Worm (Caenorhabditis elegans) whole organism, L1 larva: ENCODE results near the gene rrsr-1.

Experiments
- aha-1 ChIP-seq: fragments of 150-350 bp; optimal IDR thresholded peaks from 2 replicates; lab custom pipeline; 2014; ENCODE audit warnings: missing biosample characterization, missing genetic modification characterization
- aly-2 ChIP-seq: fragments of 150-350 bp; optimal IDR thresholded peaks from 2 replicates; lab custom pipeline; 2014; ENCODE audit warnings: missing biosample characterization, missing genetic modification characterization
- ces-1 ChIP-seq: fragments of 150-350 bp; optimal IDR thresholded peaks from 2 replicates; lab custom pipeline; 2014; ENCODE audit warnings: missing biosample characterization, missing genetic modification reagents, missing genetic modification characterization
- egl-13 ChIP-seq: sonication (generic microtip); optimal IDR thresholded peaks from 2 replicates; lab custom pipeline; 2016; ENCODE audit warnings: missing genotype, missing genetic modification reagents, missing genetic modification characterization, missing compliant biosample characterization
- egl-27 ChIP-seq, 2 experiments: fragments of 150-350 bp in 1 of 2; sonication (generic microtip); optimal IDR thresholded peaks; 3 replicates each; lab custom pipeline; 2017 to 2018; ENCODE audit warnings: missing biosample characterization in 2 of 2, missing genetic modification characterization in 2 of 2, missing genetic modification reagents in 2 of 2
- fkh-10 ChIP-seq: sonication (generic microtip); optimal IDR thresholded peaks from 2 replicates; lab custom pipeline; 2017; ENCODE audit warnings: missing biosample characterization, missing genetic modification reagents, missing genetic modification characterization
- mdl-1 ChIP-seq, 2 experiments: fragments of 150-350 bp; optimal IDR thresholded peaks; 2 replicates each; lab custom pipeline; 2014 to 2017; ENCODE audit warnings: missing biosample characterization in 2 of 2, missing genetic modification characterization in 2 of 2, inconsistent platforms in 1 of 2
- unc-62 ChIP-seq: fragments of 150-350 bp; optimal IDR thresholded peaks from 2 replicates; lab custom pipeline; 2014; ENCODE audit warnings: missing biosample characterization, missing genetic modification reagents, missing genetic modification characterization
- vab-15 ChIP-seq: sonication (generic microtip); optimal IDR thresholded peaks from 2 replicates; lab custom pipeline; 2017; ENCODE audit warnings: missing genotype, mild to moderate bottlenecking, missing genetic modification characterization, missing compliant biosample characterization
- zip-4 ChIP-seq: fragments of 200-800 bp; sonication (Bioruptor generic); optimal IDR thresholded peaks from 2 replicates; lab custom pipeline; 2018; ENCODE audit warnings: mild to moderate bottlenecking, missing genetic modification characterization, moderate library complexity, missing compliant biosample characterization
- ztf-11 ChIP-seq, 2 experiments: sonication (generic microtip); optimal IDR thresholded peaks; 2 replicates each; lab custom pipeline; 2016 to 2017; ENCODE audit warnings: missing genetic modification characterization in 2 of 2, missing biosample characterization in 1 of 2, missing compliant biosample characterization in 1 of 2

- TF ChIP-seq fkh-10 (GFP tag; lab: Kevin White, UChicago) (no peak), egl-13 (tag; lab: Kevin White, UChicago) (no peak), unc-62 (GFP tag; lab: Kevin White, UChicago) (no peak), egl-27 (tag; optimal IDR thresholded peaks at IDR 0.05; lab: Kevin White, UChicago) (no peak), ces-1 (GFP tag; lab: Kevin White, UChicago) (no peak), vab-15 (tag; lab: Kevin White, UChicago) (no peak), aha-1 (tag; lab: Kevin White, UChicago) (no peak), ztf-11 (tag; optimal IDR thresholded peaks at IDR 0.05; lab: Kevin White, UChicago) (no peak), mdl-1 (tag; optimal IDR thresholded peaks at IDR 0.05; lab: Kevin White, UChicago) (no peak), aly-2 (tag; lab: Kevin White, UChicago) (no peak), zip-4 (GFP tag; lab: Kevin White, UChicago) (no peak)
Observed at ce11 chrV:14378052-14378451, 46.8 kb downstream of the rrsr-1 start.
